Fruit fly (Drosophila melanogaster) whole organism: ENCODE measurements around the gene TBC1D5.

Source experiments
- CG8478 ChIP-seq: fragments of >200 bp; optimal IDR thresholded peaks from 2 replicates; lab custom pipeline; 2018; ENCODE audit warnings: inconsistent platforms
- Dll ChIP-seq: fragments of >200 bp; optimal IDR thresholded peaks from 2 replicates; lab custom pipeline; 2017
- EcR ChIP-seq, 2 experiments: fragments of >200 bp; optimal IDR thresholded peaks; 2 replicates each; lab custom pipeline; 2017; ENCODE audit warnings: missing biosample characterization in 2 of 2, missing genetic modification characterization in 2 of 2, missing genetic modification reagents in 2 of 2
- pan ChIP-seq: fragments of >200 bp; optimal IDR thresholded peaks from 2 replicates; lab custom pipeline; 2017
- psq ChIP-seq: fragments of >200 bp; optimal IDR thresholded peaks from 2 replicates; lab custom pipeline; 2017
- usp ChIP-seq: fragments of >200 bp; optimal IDR thresholded peaks from 2 replicates; lab custom pipeline; 2017; ENCODE audit warnings: missing biosample characterization, missing genetic modification characterization, mixed read lengths

Gene TBC1D5

DNA sequence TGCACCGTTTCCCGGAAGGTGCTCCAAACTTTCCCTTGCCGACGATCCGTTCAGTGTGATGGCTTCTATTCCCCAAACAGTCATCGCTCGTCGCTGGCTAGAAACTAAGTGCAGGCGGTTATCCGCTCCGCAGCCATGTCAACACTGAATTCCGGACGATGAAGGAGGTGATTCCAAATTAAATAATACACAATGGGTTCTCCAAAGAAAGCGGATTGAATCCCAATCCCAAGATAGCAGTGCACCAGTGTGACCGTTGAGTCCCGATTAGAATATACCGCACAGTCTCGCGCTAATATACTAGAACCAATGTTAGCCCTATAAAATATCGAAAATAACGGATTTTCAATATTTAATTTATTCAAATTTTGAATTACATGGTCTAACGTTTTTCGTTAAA is at the start of gene TBC1D5:
TBC1D5 (minus strand) TSS at position 254 of the 400 bp plus-strand sequence.
- TF ChIP-seq psq (lab: Kevin White, UChicago) (no peak), CG8478 (lab: Kevin White, UChicago) (no peak), EcR (GFP tag; optimal IDR thresholded peaks at IDR 0.05; lab: Kevin White, UChicago) (no peak), Dll (lab: Kevin White, UChicago) (no peak), usp (no peak), pan (lab: Kevin White, UChicago) (no peak)

DNA sequence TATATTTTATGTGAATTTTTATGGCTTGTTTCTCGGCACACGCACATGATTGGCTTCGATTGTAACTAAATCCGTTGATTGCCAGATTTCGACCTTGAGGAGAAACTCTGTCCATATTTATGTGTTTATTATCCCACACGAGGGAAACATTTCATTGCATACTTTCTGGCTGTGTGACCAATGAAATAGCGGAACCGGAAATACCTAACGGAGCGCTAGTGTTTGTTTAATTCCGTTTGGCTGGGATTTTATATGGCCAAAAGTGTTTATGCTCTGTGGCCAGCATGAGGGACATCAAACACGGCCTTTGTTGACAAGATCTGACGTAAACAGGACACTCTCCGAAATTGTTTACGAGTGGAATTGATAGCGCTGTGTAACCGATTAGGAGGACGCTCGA is 48.1 kb upstream of the TBC1D5 start:
- TF ChIP-seq EcR (GFP tag; optimal IDR thresholded peaks at IDR 0.05; lab: Kevin White, UChicago), result no peak
- TF ChIP-seq psq (lab: Kevin White, UChicago), result no peak
- no peak for TF ChIP-seq CG8478 (lab: Kevin White, UChicago)
- TF ChIP-seq Dll (lab: Kevin White, UChicago), result no peak
- TF ChIP-seq usp, result no peak
- no peak for TF ChIP-seq pan (lab: Kevin White, UChicago)

DNA sequence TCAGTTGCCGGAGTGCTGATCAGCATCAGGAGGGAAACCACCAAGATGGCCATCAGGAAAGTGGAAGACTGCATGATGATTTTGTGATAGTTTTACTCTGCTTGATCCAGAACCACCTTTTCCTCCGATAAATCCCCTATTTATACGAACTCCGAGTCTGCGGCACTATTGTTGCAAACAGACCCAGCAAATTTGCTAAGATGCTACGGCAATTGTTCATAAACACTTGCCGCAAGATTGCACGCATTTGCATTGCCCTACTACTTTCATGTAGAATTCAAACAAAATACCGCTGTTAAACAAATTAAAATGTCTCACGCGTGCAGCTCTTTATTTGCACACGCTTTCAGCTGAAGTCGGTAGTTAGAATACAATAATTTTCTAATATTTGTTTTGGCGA is 47.4 kb upstream of the TBC1D5 start, which contains the start of gene CG45080:
CG45080 (minus strand) TSS at position 101 of the 400 bp plus-strand sequence.
- TF ChIP-seq usp (no peak), psq (lab: Kevin White, UChicago) (no peak), Dll (lab: Kevin White, UChicago) (no peak), EcR (GFP tag; optimal IDR thresholded peaks at IDR 0.05; lab: Kevin White, UChicago) (no peak)

DNA sequence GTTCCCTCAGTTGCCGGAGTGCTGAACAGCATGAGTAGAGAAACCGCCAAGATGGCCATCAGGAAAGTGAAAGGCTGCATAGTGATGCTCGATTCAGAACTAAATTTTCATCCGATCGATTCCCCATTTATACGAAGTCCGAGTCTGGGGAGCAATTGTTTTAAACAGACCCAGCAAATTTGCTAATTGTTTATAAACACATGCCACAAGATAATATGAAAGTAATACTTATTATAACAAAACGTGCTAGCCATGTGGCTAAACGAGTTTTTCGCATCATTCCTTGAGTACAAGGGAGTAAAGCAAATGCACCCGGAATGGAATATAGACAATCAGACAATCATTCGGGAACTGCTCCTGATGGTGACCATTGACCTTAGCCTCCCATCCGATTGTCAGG is 41.3 kb upstream of the TBC1D5 start, which contains the start of gene CG44142:
CG44142 (minus strand) TSS at position 101 of the 400 bp plus-strand sequence.
- no peak for TF ChIP-seq psq (lab: Kevin White, UChicago)
- no peak for TF ChIP-seq pan (lab: Kevin White, UChicago)
- no peak for TF ChIP-seq EcR (GFP tag; optimal IDR thresholded peaks at IDR 0.05; lab: Kevin White, UChicago)
- no peak for TF ChIP-seq usp
- TF ChIP-seq CG8478 (lab: Kevin White, UChicago), result no peak
- no peak for TF ChIP-seq Dll (lab: Kevin White, UChicago)

DNA sequence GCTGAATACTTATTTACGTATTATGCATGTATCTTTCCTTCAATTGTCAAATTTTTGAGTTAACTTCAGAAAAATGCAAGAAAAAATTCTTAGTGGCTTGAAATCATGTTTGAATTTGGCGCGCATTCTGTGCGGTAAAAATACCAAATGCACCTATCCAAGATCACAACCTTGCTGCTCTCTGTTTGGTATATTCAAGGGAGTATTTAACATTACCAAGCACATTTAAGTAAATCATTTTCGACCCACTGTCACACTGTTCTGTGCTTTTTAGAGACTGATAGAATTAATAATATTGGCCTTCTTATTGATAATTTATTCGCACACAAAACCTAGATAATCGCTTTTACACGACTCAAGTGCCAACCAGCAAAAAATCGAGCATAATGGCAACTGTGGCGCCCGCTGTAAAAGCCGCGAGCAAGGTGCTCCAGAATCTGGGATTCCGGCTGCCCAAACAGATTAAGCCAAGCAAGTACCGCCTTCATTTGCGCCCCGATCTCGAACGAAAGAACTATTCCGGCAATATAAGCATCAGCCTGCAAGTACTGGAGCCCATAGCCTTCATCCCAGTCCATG is 37.4 kb upstream of the TBC1D5 start:
- no peak for TF ChIP-seq CG8478 (lab: Kevin White, UChicago)
- TF ChIP-seq pan (lab: Kevin White, UChicago), result no peak
- no peak for TF ChIP-seq EcR (GFP tag; optimal IDR thresholded peaks at IDR 0.05; lab: Kevin White, UChicago)
- no peak for TF ChIP-seq psq (lab: Kevin White, UChicago)

DNA sequence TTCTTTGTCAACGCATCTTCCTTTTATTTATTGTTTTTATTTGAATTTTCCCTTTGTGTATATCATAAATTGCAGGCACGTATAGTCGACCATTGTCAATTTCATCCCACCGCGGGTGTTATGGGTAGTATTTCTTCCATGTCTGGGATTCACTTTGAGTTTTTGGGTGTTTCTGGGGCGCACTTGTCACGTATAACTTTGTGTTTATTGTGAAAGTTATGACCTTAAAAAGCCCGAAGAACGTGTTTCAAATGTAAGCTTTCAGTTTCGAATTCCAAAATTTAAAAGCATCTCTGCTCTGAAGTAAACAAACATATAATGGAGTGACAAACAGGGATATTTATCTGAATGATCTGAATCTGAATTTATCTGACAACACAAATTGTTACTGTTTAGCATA is 34.8 kb upstream of the TBC1D5 start:
- TF ChIP-seq psq (lab: Kevin White, UChicago) (no peak), EcR (GFP tag; optimal IDR thresholded peaks at IDR 0.05; lab: Kevin White, UChicago) (no peak), Dll (lab: Kevin White, UChicago) (no peak), CG8478 (lab: Kevin White, UChicago) (no peak), pan (lab: Kevin White, UChicago) (no peak), usp (no peak)

DNA sequence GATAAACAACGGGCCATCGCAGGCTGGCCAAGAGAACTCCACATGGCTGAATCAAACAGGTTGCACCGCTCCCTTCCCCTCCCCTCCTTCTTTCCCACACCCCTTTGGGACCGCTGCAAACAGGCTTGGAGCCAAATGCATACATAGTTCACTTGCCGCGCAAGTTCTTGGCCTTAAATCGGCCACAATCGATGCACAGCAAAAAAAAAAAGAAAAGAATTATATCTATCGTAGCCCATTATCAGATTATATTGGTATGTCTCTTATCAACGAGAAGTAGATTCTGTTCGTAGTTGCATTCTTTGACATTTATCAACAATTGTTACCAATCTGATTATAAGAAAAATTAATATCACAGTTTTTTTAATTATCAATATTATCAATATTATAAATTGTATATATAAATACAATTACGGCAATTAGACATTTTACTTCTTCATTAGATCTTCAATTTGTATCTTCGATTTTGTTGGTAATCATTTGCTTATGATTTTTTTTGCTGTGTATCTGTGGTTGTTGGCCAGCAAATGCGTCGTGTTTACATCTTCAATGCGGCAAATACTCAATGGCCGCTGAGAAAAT is 33.6 kb upstream of the TBC1D5 start:
- TF ChIP-seq Dll (lab: Kevin White, UChicago), result no peak
- no peak for TF ChIP-seq CG8478 (lab: Kevin White, UChicago)
- no peak for TF ChIP-seq usp
- TF ChIP-seq psq (lab: Kevin White, UChicago), result no peak
- TF ChIP-seq EcR (GFP tag; optimal IDR thresholded peaks at IDR 0.05; lab: Kevin White, UChicago), result no peak
- no peak for TF ChIP-seq pan (lab: Kevin White, UChicago)

DNA sequence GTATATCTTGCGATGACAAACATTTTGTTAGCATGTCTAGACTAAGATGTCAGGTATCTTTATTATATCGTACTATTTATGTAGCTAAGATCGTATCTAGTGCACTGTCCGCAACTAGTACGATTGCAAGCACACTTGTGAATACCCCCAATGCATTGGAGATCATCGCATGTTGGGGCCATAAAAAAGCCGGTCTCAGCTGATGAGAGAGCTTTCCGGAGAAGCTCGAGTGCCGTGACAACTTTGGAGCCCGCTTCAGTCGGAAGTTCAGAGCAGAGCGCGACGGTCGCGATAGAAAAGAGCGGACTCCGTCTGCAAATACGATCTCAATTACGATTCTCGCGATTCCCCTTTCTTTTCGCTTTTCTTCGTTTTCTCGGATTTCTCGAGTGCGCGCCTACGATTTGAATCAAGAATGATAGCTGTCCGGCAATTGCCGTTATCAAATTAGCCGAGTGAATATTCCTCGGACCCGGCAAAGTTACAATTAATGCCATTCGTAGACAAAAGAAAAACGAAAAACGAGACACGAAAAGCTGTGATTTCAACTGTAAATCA is 32.8 kb upstream of the TBC1D5 start:
- no peak for TF ChIP-seq psq (lab: Kevin White, UChicago)
- TF ChIP-seq pan (lab: Kevin White, UChicago), result no peak
- TF ChIP-seq Dll (lab: Kevin White, UChicago), result no peak
- TF ChIP-seq EcR (GFP tag; optimal IDR thresholded peaks at IDR 0.05; lab: Kevin White, UChicago), result no peak
- TF ChIP-seq usp, result no peak
- TF ChIP-seq CG8478 (lab: Kevin White, UChicago), result no peak

DNA sequence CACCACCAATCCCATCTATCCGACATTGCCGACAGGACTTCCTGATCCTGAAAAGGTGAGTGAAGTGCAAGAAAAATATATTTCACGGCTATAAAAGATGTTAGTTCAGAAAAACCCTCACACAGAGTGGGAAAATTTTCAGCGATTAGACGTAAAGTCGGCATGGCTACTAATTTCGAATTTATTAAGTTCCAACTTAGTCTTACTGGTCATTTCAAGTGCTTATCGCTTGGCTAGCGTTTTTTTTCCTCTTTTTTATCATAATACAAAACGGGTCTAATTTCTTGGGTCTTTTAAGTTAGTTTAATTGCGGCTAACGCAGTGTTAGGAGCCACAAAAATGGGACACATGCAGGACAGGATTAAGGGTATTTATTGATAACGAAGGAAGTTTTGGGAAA is 31.3 kb upstream of the TBC1D5 start, which contains the start of gene CG43208:
CG43208 (plus strand) TSS at position 301 of the 400 bp plus-strand sequence.
- no peak for TF ChIP-seq pan (lab: Kevin White, UChicago)
- no peak for TF ChIP-seq CG8478 (lab: Kevin White, UChicago)
- TF ChIP-seq Dll (lab: Kevin White, UChicago), result no peak
- TF ChIP-seq psq (lab: Kevin White, UChicago), result no peak
- TF ChIP-seq usp, result no peak
- TF ChIP-seq EcR (GFP tag; optimal IDR thresholded peaks at IDR 0.05; lab: Kevin White, UChicago), result no peak

DNA sequence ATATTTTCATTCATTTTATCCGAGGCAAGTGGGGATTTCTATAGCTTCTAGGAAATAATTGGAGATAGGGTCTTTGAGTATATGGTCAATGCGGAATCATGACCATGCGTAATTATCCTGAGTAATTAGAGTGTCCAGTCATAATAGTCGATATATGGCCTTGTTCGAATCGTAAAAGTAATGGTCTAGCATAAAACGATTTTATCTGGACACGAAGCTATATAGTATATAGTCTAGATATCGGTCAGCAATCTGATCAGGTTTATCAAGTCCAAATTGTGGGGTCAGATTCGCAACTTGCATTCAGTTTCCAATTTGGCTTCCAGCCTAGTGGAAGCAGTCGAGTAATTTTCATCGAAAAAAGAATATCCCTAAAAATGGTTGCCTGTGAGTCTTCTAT is 30.5 kb upstream of the TBC1D5 start, which contains the start of gene CG32473:
CG32473 (plus strand) TSS at position 301 of the 400 bp plus-strand sequence.
- TF ChIP-seq psq (lab: Kevin White, UChicago) (no peak), Dll (lab: Kevin White, UChicago) (no peak), EcR (GFP tag; optimal IDR thresholded peaks at IDR 0.05; lab: Kevin White, UChicago) (no peak), CG8478 (lab: Kevin White, UChicago) (no peak), usp (no peak), pan (lab: Kevin White, UChicago) (no peak)

DNA sequence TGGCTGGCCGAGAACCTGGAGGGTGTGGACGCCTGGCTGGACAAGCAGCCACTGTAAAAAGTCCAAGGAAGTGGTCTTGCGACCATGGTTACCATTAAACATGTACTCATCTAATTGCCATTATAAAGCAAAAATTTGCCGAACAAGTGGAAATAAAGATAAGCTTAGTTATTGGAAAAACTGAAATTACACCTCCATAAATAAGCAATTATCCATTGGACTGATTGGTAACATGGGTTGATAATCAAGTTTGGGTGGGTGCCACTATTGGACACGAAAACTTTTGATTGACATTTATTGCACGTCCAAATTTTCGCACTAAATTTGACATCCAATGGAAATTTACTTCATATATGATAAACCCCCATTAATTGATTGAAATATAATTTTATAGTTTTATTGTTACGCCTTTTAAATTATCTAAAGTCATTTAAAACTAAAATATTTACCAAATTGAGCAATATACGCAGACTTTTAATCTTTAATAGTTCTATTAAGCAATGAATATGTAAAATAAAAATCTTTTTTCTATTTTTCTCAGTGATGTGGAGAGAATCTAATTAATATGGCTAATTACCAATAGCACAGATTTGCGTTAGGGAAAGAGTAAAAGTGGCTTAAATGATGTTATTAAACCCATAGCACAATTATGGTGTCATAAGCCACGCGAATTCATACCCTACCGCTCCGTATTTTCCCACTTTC is 26.5 kb upstream of the TBC1D5 start, which contains the start of gene CG8774:
CG8774 (plus strand) TSS at position 655 of the 705 bp plus-strand sequence.
- TF ChIP-seq psq (lab: Kevin White, UChicago), result no peak
- no peak for TF ChIP-seq EcR (GFP tag; optimal IDR thresholded peaks at IDR 0.05; lab: Kevin White, UChicago)
- TF ChIP-seq pan (lab: Kevin White, UChicago), result no peak
